Worm (Caenorhabditis elegans) whole organism, L4/young adult: Measurements from ENCODE around the gene sut-1.

Experiments
- W03F9.2 ChIP-seq: fragments of 150-350 bp; optimal IDR thresholded peaks from 2 replicates; lab custom pipeline; 2014; ENCODE audit warnings: missing biosample characterization, missing genetic modification characterization
- dao-5 ChIP-seq: sonication (generic microtip); optimal IDR thresholded peaks from 2 replicates; lab custom pipeline; 2016; ENCODE audit warnings: missing genotype, missing genetic modification characterization, moderate library complexity, missing compliant biosample characterization
- him-1 ChIP-seq: sonication (generic microtip); optimal IDR thresholded peaks from 2 replicates; lab custom pipeline; 2016; ENCODE audit warnings: missing genotype, missing genetic modification reagents, missing genetic modification characterization, missing compliant biosample characterization

sut-1 gene

ce11 chrII:1133295-1133694, 10.2 kb upstream of the sut-1 start:
- TF ChIP-seq him-1 (tag; lab: Kevin White, UChicago) (no peak), W03F9.2 (no peak), dao-5 (tag; lab: Kevin White, UChicago) (no peak)

ce11 chrII:1132750-1133149, 9.7 kb upstream of the sut-1 start:
- TF ChIP-seq him-1 (tag; lab: Kevin White, UChicago) (no peak), W03F9.2 (no peak), dao-5 (tag; lab: Kevin White, UChicago) (no peak)

ce11 chrII:1131821-1132220, 8.8 kb upstream of the sut-1 start:
- no peak for TF ChIP-seq dao-5 (tag; lab: Kevin White, UChicago)
- TF ChIP-seq him-1 (tag; lab: Kevin White, UChicago) = no peak
- no peak for TF ChIP-seq W03F9.2

ce11 chrII:1131367-1131766, 8.3 kb upstream of the sut-1 start:
- TF ChIP-seq dao-5 (tag; lab: Kevin White, UChicago) (no peak), W03F9.2 (no peak), him-1 (tag; lab: Kevin White, UChicago) (no peak)

- TF ChIP-seq him-1 (tag; lab: Kevin White, UChicago) = no peak
- no peak for TF ChIP-seq dao-5 (tag; lab: Kevin White, UChicago)
- no peak for TF ChIP-seq W03F9.2
Measured at ce11 chrII:1130241-1130640, 7.2 kb upstream of the sut-1 start.

ce11 chrII:1127676-1128075, 4.6 kb upstream of the sut-1 start, which contains the start of gene taf-6.1:
TSS of gene taf-6.1 (plus strand) at chrII:1127976.
- TF ChIP-seq him-1 (tag; lab: Kevin White, UChicago) = no peak
- TF ChIP-seq W03F9.2 = no peak
- no peak for TF ChIP-seq dao-5 (tag; lab: Kevin White, UChicago)

- TF ChIP-seq W03F9.2 (no peak), him-1 (tag; lab: Kevin White, UChicago) (no peak), dao-5 (tag; lab: Kevin White, UChicago) (no peak)
Measured at ce11 chrII:1126472-1126871, 3.4 kb upstream of the sut-1 start.

- TF ChIP-seq W03F9.2 (no peak), dao-5 (tag; lab: Kevin White, UChicago) (no peak), him-1 (tag; lab: Kevin White, UChicago) (no peak)
Measured at ce11 chrII:1124757-1125156, 1.7 kb upstream of the sut-1 start.

- no peak for TF ChIP-seq dao-5 (tag; lab: Kevin White, UChicago)
- no peak for TF ChIP-seq him-1 (tag; lab: Kevin White, UChicago)
- no peak for TF ChIP-seq W03F9.2
Measured at ce11 chrII:1117992-1118729, 4.9 kb downstream of the sut-1 start, which contains the start of gene lips-13. TSS of gene lips-13 (minus strand) at chrII:1118042.

ce11 chrII:1116521-1116920, 6.5 kb downstream of the sut-1 start:
- TF ChIP-seq dao-5 (tag; lab: Kevin White, UChicago) (no peak), W03F9.2 (no peak), him-1 (tag; lab: Kevin White, UChicago) (no peak)

- TF ChIP-seq him-1 (tag; lab: Kevin White, UChicago) (no peak), W03F9.2 (no peak), dao-5 (tag; lab: Kevin White, UChicago) (no peak)
Measured at ce11 chrII:1114133-1114532, 8.9 kb downstream of the sut-1 start, which contains the start of gene lips-12. TSS of gene lips-12 (minus strand) at chrII:1114233.

- TF ChIP-seq him-1 (tag; lab: Kevin White, UChicago) (no peak), W03F9.2 (no peak), dao-5 (tag; lab: Kevin White, UChicago) (no peak)
Measured at ce11 chrII:1110901-1111300, 12.2 kb downstream of the sut-1 start, which contains the start of gene lips-11. TSS of gene lips-11 (minus strand) at chrII:1111001.

ce11 chrII:1106914-1107597, 16.0 kb downstream of the sut-1 start, which contains the start of gene col-40:
TSS of gene col-40 (minus strand) at chrII:1106964.
- no peak for TF ChIP-seq him-1 (tag; lab: Kevin White, UChicago)
- no peak for TF ChIP-seq W03F9.2
- TF ChIP-seq dao-5 (tag; lab: Kevin White, UChicago) = no peak

- TF ChIP-seq W03F9.2 (no peak), dao-5 (tag; lab: Kevin White, UChicago) (no peak), him-1 (tag; lab: Kevin White, UChicago) (no peak)
Measured at ce11 chrII:1105291-1105690, 17.8 kb downstream of the sut-1 start.
